Worm (Caenorhabditis elegans) whole organism, L4/young adult: Measurements from ENCODE around the gene gst-16.

Source experiments
- dao-5 ChIP-seq: sonication (generic microtip); optimal IDR thresholded peaks from 2 replicates; lab custom pipeline; 2016; ENCODE audit warnings: missing genotype, missing genetic modification characterization, moderate library complexity, missing compliant biosample characterization
- him-1 ChIP-seq: sonication (generic microtip); optimal IDR thresholded peaks from 2 replicates; lab custom pipeline; 2016; ENCODE audit warnings: missing genotype, missing genetic modification reagents, missing genetic modification characterization, missing compliant biosample characterization

DNA sequence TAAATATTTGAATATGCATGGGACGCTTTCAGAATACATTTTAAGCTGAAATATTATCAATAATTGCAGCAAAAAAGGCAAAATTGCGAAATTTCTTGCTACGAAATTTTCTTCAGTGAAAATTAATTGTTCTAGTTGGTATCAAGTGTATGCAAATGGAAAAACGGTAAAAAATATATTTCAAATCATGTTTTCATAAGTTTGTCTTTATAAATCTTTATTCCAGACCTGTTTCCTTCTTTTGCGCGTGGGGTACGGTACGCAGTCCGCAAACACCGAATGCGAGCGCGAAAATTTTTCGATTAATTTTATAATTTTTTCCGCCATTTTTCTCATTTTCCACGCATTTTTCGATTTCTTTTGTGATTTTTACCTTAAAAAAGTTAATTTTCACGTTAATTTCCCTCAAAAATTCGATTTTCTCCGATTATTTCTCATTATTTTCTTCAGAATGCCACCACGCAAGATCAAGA, 27.7 kb downstream of the gst-16 start, which contains the start of the genes fbxc-23 and csc-1:
- TF ChIP-seq him-1 (tag; lab: Kevin White, UChicago) (no peak), dao-5 (tag; lab: Kevin White, UChicago) (no peak)
